Worm (Caenorhabditis elegans) whole organism, mixed stage, embryonic: ENCODE data around the gene srx-63.

ENCODE experiments used
- bed-3 ChIP-seq: fragments of 200-800 bp; sonication (Bioruptor generic); optimal IDR thresholded peaks from 3 replicates; lab custom pipeline; 2018; ENCODE audit warnings: mild to moderate bottlenecking, missing genetic modification characterization, moderate library complexity, missing compliant biosample characterization
- blmp-1 ChIP-seq: fragments of 150-350 bp; optimal IDR thresholded peaks from 2 replicates; lab custom pipeline; 2014; ENCODE audit warnings: missing biosample characterization, missing genetic modification characterization
- ceh-39 ChIP-seq: fragments of 150-350 bp; optimal IDR thresholded peaks from 2 replicates; lab custom pipeline; 2014; ENCODE audit warnings: missing biosample characterization, missing genetic modification characterization
- ceh-43 ChIP-seq: fragments of 200-800 bp; sonication (Bioruptor generic); optimal IDR thresholded peaks from 2 replicates; lab custom pipeline; 2018; ENCODE audit warnings: mild to moderate bottlenecking, missing genetic modification characterization, moderate library complexity, missing compliant biosample characterization
- ces-1 ChIP-seq: fragments of 150-350 bp; optimal IDR thresholded peaks from 2 replicates; lab custom pipeline; 2014; ENCODE audit warnings: missing biosample characterization, missing genetic modification reagents, missing genetic modification characterization
- cnd-1 ChIP-seq: fragments of 200-800 bp; sonication (Bioruptor generic); optimal IDR thresholded peaks from 2 replicates; lab custom pipeline; 2018; ENCODE audit warnings: mild to moderate bottlenecking, missing genetic modification characterization, missing compliant biosample characterization
- drap-1 ChIP-seq: fragments of 200-800 bp; sonication (Bioruptor generic); optimal IDR thresholded peaks from 3 replicates; lab custom pipeline; 2018; ENCODE audit warnings: mild to moderate bottlenecking, missing genetic modification characterization, missing compliant biosample characterization
- elt-1 ChIP-seq: sonication (generic microtip); optimal IDR thresholded peaks from 2 replicates; lab custom pipeline; 2017; ENCODE audit warnings: missing genetic modification characterization, mild to moderate bottlenecking, missing compliant biosample characterization, antibody characterized with exemption, moderate library complexity, borderline replicate concordance; ENCODE audit not compliant: insufficient read depth
- elt-3 ChIP-seq: fragments of 150-350 bp; optimal IDR thresholded peaks from 2 replicates; lab custom pipeline; 2014; ENCODE audit warnings: missing biosample characterization, missing genetic modification characterization
- flh-1 ChIP-seq: fragments of 200-800 bp; sonication (Bioruptor generic); optimal IDR thresholded peaks from 2 replicates; lab custom pipeline; 2018; ENCODE audit warnings: mild to moderate bottlenecking, missing genetic modification characterization, moderate library complexity, missing compliant biosample characterization
- ham-2 ChIP-seq: fragments of 200-800 bp; sonication (Bioruptor generic); optimal IDR thresholded peaks from 2 replicates; lab custom pipeline; 2018; ENCODE audit warnings: mild to moderate bottlenecking, missing genetic modification characterization, missing compliant biosample characterization
- hlh-1 ChIP-seq: fragments of 150-350 bp; optimal IDR thresholded peaks from 2 replicates; lab custom pipeline; 2014; ENCODE audit warnings: missing biosample characterization, missing genetic modification reagents, missing genetic modification characterization
- lin-13 ChIP-seq: fragments of 150-350 bp; optimal IDR thresholded peaks from 2 replicates; lab custom pipeline; 2014; ENCODE audit warnings: missing biosample characterization, missing genetic modification characterization
- lsy-2 ChIP-seq: fragments of 150-350 bp; optimal IDR thresholded peaks from 2 replicates; lab custom pipeline; 2014; ENCODE audit warnings: missing biosample characterization, missing genetic modification characterization
- mep-1 ChIP-seq: fragments of 150-350 bp; optimal IDR thresholded peaks from 2 replicates; lab custom pipeline; 2017; ENCODE audit warnings: missing biosample characterization, missing genetic modification reagents, missing genetic modification characterization, inconsistent platforms
- mls-2 ChIP-seq: sonication (generic microtip); optimal IDR thresholded peaks from 2 replicates; lab custom pipeline; 2016; ENCODE audit warnings: mild to moderate bottlenecking, missing genetic modification characterization, moderate library complexity, missing compliant biosample characterization
- nhr-12 ChIP-seq: fragments of 150-350 bp; optimal IDR thresholded peaks from 2 replicates; lab custom pipeline; 2014; ENCODE audit warnings: missing biosample characterization, missing genetic modification characterization
- nhr-2 ChIP-seq: fragments of 150-350 bp; optimal IDR thresholded peaks from 2 replicates; lab custom pipeline; 2014; ENCODE audit warnings: missing biosample characterization, missing genetic modification characterization
- nhr-28 ChIP-seq: fragments of 150-350 bp; optimal IDR thresholded peaks from 2 replicates; lab custom pipeline; 2014; ENCODE audit warnings: missing biosample characterization, missing genetic modification characterization
- nhr-76 ChIP-seq: sonication (generic microtip); optimal IDR thresholded peaks from 2 replicates; lab custom pipeline; 2017; ENCODE audit warnings: missing biosample characterization, missing genetic modification characterization
- pha-4 ChIP-seq: fragments of 150-350 bp; optimal IDR thresholded peaks from 2 replicates; lab custom pipeline; 2018; ENCODE audit warnings: missing biosample characterization, missing genetic modification reagents, missing genetic modification characterization
- sem-2 ChIP-seq: fragments of 200-800 bp; sonication (Bioruptor generic); optimal IDR thresholded peaks from 2 replicates; lab custom pipeline; 2018; ENCODE audit warnings: mild to moderate bottlenecking, missing genetic modification characterization, missing compliant biosample characterization
- snpc-4 ChIP-seq: fragments of 150-350 bp; optimal IDR thresholded peaks from 2 replicates; lab custom pipeline; 2014; ENCODE audit warnings: missing biosample characterization, missing genetic modification characterization
- sptf-1 ChIP-seq: sonication (generic microtip); optimal IDR thresholded peaks from 2 replicates; lab custom pipeline; 2017; ENCODE audit warnings: mild to moderate bottlenecking, missing genetic modification characterization, moderate library complexity, missing compliant biosample characterization
- tbx-8 ChIP-seq: fragments of 200-800 bp; sonication (Bioruptor generic); optimal IDR thresholded peaks from 2 replicates; lab custom pipeline; 2018; ENCODE audit warnings: mild to moderate bottlenecking, missing genetic modification characterization, moderate library complexity, missing compliant biosample characterization
- unc-120 ChIP-seq: sonication (generic microtip); optimal IDR thresholded peaks from 2 replicates; lab custom pipeline; 2017; ENCODE audit warnings: missing genetic modification characterization, missing compliant biosample characterization; ENCODE audit not compliant: poor library complexity, severe bottlenecking
- unc-39 ChIP-seq: fragments of 150-350 bp; optimal IDR thresholded peaks from 2 replicates; lab custom pipeline; 2014; ENCODE audit warnings: missing biosample characterization, missing genetic modification characterization
- unc-62 ChIP-seq: fragments of 150-350 bp; optimal IDR thresholded peaks from 2 replicates; lab custom pipeline; 2014; ENCODE audit warnings: missing biosample characterization, missing genetic modification reagents, missing genetic modification characterization
- zip-8 ChIP-seq: fragments of 150-350 bp; optimal IDR thresholded peaks from 2 replicates; lab custom pipeline; 2014; ENCODE audit warnings: missing biosample characterization, missing genetic modification characterization
- ztf-11 ChIP-seq: fragments of 150-350 bp; optimal IDR thresholded peaks from 2 replicates; lab custom pipeline; 2014; ENCODE audit warnings: missing biosample characterization, missing genetic modification characterization

Gene srx-63

DNA sequence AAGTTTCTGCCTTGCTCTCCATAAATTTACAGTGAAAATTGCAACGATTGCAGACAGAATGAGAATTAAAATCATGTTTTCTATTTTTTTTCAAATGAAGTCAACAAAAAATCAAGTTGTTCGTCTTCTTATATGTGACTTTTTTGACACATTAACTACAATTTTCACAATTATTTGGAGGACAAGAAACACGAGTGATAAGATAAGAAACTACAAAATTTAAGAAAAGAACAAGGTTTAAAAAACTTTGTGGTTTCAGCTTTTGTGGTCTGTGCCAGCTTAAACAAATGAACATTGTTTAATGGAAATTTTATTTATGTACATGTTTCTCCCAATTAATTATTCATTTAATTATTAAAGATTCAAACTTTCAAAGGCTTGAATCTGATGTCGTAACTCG is 39.0 kb downstream of the srx-63 start, which contains the start of gene cyp-34A9:
Gene cyp-34A9, minus strand, starts transcription at position 131 of the 400 bp plus-strand sequence.
- TF ChIP-seq nhr-76 (no peak), tbx-8 (GFP tag; lab: Kevin White, UChicago) (no peak), elt-1 (tag; lab: Kevin White, UChicago) (no peak), ces-1 (GFP tag; lab: Kevin White, UChicago) (no peak), lin-13 (tag; lab: Kevin White, UChicago) (no peak), sem-2 (GFP tag; lab: Kevin White, UChicago) (no peak), drap-1 (GFP tag; lab: Kevin White, UChicago) (no peak), snpc-4 (tag; lab: Kevin White, UChicago) (no peak), unc-62 (GFP tag; lab: Kevin White, UChicago) (no peak)

DNA sequence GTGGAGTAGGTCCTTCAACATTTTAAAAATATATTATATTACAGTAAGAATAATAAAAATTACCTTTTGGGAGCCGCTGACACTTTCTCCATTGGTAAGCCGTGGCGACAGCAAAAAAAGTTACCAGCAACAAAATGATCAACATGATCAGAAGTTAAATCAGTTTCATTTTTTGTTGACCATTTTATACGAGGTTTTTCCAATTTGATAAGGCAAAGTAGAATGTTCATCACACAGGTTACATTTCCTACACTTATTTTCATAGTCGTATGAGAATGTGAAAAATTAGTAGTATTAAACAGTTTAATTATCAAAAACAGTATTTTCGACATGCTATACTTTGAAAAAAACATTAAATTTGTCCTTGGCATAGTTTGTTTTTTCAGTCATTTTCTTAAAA is 41.4 kb downstream of the srx-63 start, which contains the start of gene cyp-34A10:
Gene cyp-34A10, minus strand, starts transcription at position 146 of the 400 bp plus-strand sequence.
- TF ChIP-seq lin-13 (tag; lab: Kevin White, UChicago) = no peak
- no peak for TF ChIP-seq mep-1 (tag; lab: Kevin White, UChicago)
- TF ChIP-seq flh-1 (GFP tag; lab: Kevin White, UChicago) = no peak
- no peak for TF ChIP-seq tbx-8 (GFP tag; lab: Kevin White, UChicago)
- no peak for TF ChIP-seq mls-2 (tag; lab: Kevin White, UChicago)
- TF ChIP-seq unc-39 (tag; lab: Kevin White, UChicago) = no peak
- TF ChIP-seq ztf-11 (tag; lab: Kevin White, UChicago) = no peak
- TF ChIP-seq sem-2 (GFP tag; lab: Kevin White, UChicago) = no peak
- no peak for TF ChIP-seq lsy-2 (tag; lab: Kevin White, UChicago)
- TF ChIP-seq zip-8 (tag; lab: Kevin White, UChicago) = no peak

DNA sequence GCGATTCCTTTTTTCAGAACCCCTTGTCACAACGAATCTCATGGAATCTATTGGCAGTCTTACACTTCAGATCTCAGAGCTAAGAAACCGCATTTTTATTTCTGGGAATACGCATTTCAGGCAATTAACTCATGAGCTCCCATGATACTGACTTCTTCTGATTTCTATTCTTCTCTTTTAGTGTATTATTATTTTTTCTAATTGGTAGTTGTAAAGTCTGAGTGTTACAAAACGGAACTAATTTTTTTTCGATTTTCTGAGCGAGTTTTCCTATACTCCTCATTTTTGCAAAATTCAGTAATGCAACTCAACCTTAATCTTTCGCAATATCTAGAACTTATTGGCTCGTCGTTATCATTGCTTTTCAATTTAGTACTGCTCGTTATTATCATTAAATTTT is 42.9 kb downstream of the srx-63 start, which contains the start of gene str-82:
Gene str-82, plus strand, starts transcription at position 301 of the 400 bp plus-strand sequence.
- TF ChIP-seq ceh-39 (tag; lab: Kevin White, UChicago) (no peak), hlh-1 (tag; lab: Kevin White, UChicago) (no peak), drap-1 (GFP tag; lab: Kevin White, UChicago) (no peak), unc-62 (GFP tag; lab: Kevin White, UChicago) (no peak), ham-2 (GFP tag; lab: Kevin White, UChicago) (no peak), mep-1 (tag; lab: Kevin White, UChicago) (no peak), elt-3 (tag; lab: Kevin White, UChicago) (no peak), unc-39 (tag; lab: Kevin White, UChicago) (no peak), lin-13 (tag; lab: Kevin White, UChicago) (no peak), nhr-28 (no peak), zip-8 (tag; lab: Kevin White, UChicago) (no peak), blmp-1 (tag; lab: Kevin White, UChicago) (no peak), ztf-11 (tag; lab: Kevin White, UChicago) (no peak), nhr-12 (tag; lab: Kevin White, UChicago) (no peak)

DNA sequence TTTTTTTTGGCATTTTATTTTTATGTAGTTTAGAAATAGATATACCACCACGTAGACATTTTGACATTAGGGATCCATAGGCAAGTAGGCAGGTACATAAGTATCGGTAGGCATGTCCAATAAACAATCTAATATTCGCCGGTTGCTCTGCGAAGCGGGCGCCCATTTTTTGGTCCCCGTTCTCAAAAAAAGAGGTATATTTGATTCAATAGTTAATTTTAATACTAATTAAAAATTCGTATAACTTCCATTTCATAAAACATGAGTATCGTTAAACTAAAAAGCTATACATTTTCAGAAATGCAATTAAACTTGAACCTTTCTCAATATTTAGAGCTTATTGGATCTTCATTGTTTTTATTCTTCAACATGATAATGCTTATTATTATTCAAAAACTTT is 45.5 kb downstream of the srx-63 start, which contains the start of gene str-83:
Gene str-83, plus strand, starts transcription at position 301 of the 400 bp plus-strand sequence.
- TF ChIP-seq ceh-39 (tag; lab: Kevin White, UChicago) (no peak), unc-120 (tag; lab: Kevin White, UChicago) (no peak), cnd-1 (tag; lab: Kevin White, UChicago) (no peak), zip-8 (tag; lab: Kevin White, UChicago) (no peak), nhr-76 (no peak), unc-62 (GFP tag; lab: Kevin White, UChicago) (no peak), nhr-2 (tag; lab: Kevin White, UChicago) (no peak), tbx-8 (GFP tag; lab: Kevin White, UChicago) (no peak), bed-3 (GFP tag; lab: Kevin White, UChicago) (no peak), sptf-1 (no peak), ces-1 (GFP tag; lab: Kevin White, UChicago) (no peak), nhr-12 (tag; lab: Kevin White, UChicago) (no peak), nhr-28 (no peak), hlh-1 (tag; lab: Kevin White, UChicago) (no peak), pha-4 (tag; lab: Kevin White, UChicago) (no peak), flh-1 (GFP tag; lab: Kevin White, UChicago) (no peak), ceh-43 (GFP tag; lab: Kevin White, UChicago) (no peak), ztf-11 (tag; lab: Kevin White, UChicago) (no peak), mls-2 (tag; lab: Kevin White, UChicago) (no peak), elt-1 (tag; lab: Kevin White, UChicago) (no peak)
